Worm (Caenorhabditis elegans): ENCODE measurements around the gene srt-6.

srt-6 gene

ce11 chrV:7395359-7395758 is 13.3 kb downstream of the srt-6 start, which contains the start of gene srx-9:
Gene srx-9, minus strand, starts transcription at chrV:7395459.
- no peak for TF ChIP-seq lsy-12 (tag; optimal IDR thresholded peaks at IDR 0.05)
- no peak for TF ChIP-seq nhr-25 (tag; optimal IDR thresholded peaks at IDR 0.05)
- no peak for TF ChIP-seq egl-27 (tag; optimal IDR thresholded peaks at IDR 0.05)
- TF ChIP-seq elt-2 (tag; optimal IDR thresholded peaks at IDR 0.05): no peak
- no peak for TF ChIP-seq ceh-16 (tag; optimal IDR thresholded peaks at IDR 0.05)
- no peak for TF ChIP-seq lin-39 (tag; optimal IDR thresholded peaks at IDR 0.05)
- TF ChIP-seq aly-2 (tag; optimal IDR thresholded peaks at IDR 0.05): no peak
- no peak for TF ChIP-seq skn-1 (tag; optimal IDR thresholded peaks at IDR 0.05)
- TF ChIP-seq lin-15B (tag; optimal IDR thresholded peaks at IDR 0.05): no peak
- TF ChIP-seq ZK546.5 (tag; optimal IDR thresholded peaks at IDR 0.05): no peak
- TF ChIP-seq pha-4 (tag; optimal IDR thresholded peaks at IDR 0.05): no peak
- TF ChIP-seq zag-1 (tag; optimal IDR thresholded peaks at IDR 0.05): no peak
- TF ChIP-seq ceh-28 (tag; optimal IDR thresholded peaks at IDR 0.05): no peak
- TF ChIP-seq nhr-67 (tag; optimal IDR thresholded peaks at IDR 0.05): no peak
- no peak for TF ChIP-seq nhr-237 (tag; optimal IDR thresholded peaks at IDR 0.05)
- TF ChIP-seq nhr-23 (tag; optimal IDR thresholded peaks at IDR 0.05): no peak
- no peak for TF ChIP-seq snpc-4 (tag; optimal IDR thresholded peaks at IDR 0.05)
- TF ChIP-seq ceh-9 (tag; optimal IDR thresholded peaks at IDR 0.05): no peak
- no peak for TF ChIP-seq unc-62 (GFP tag; optimal IDR thresholded peaks at IDR 0.05)

- TF ChIP-seq elt-2 (tag; optimal IDR thresholded peaks at IDR 0.05): peak; percentile 60
- peak; percentile 48 for TF ChIP-seq pha-4 (tag; optimal IDR thresholded peaks at IDR 0.05)
- TF ChIP-seq pqm-1 (tag; optimal IDR thresholded peaks at IDR 0.05): peak; percentile 9
- no peak for TF ChIP-seq R02D3.7 (tag; optimal IDR thresholded peaks at IDR 0.05)
- TF ChIP-seq sea-2 (GFP tag; optimal IDR thresholded peaks at IDR 0.05): no peak
Measured at ce11 chrV:7391933-7392332, 16.7 kb downstream of the srt-6 start, which contains the start of gene fbxa-105. Gene fbxa-105, minus strand, starts transcription at chrV:7392029.

- TF ChIP-seq tbx-2 (tag; optimal IDR thresholded peaks at IDR 0.05): no peak
- TF ChIP-seq nhr-23 (tag; optimal IDR thresholded peaks at IDR 0.05): no peak
- no peak for TF ChIP-seq ama-1 (optimal IDR thresholded peaks at IDR 0.05)
Measured at ce11 chrV:7389771-7390170, 18.8 kb downstream of the srt-6 start, which contains the start of gene C02H6.1. Gene C02H6.1, minus strand, starts transcription at chrV:7389871.

- TF ChIP-seq nhr-237 (tag; optimal IDR thresholded peaks at IDR 0.05) (no peak), ceh-16 (tag; optimal IDR thresholded peaks at IDR 0.05) (no peak), nhr-77 (tag; optimal IDR thresholded peaks at IDR 0.05) (no peak), ceh-9 (tag; optimal IDR thresholded peaks at IDR 0.05) (no peak), skn-1 (tag; optimal IDR thresholded peaks at IDR 0.05) (no peak), ZK546.5 (tag; optimal IDR thresholded peaks at IDR 0.05) (no peak), eor-1 (tag; optimal IDR thresholded peaks at IDR 0.05) (no peak), nhr-76 (tag; optimal IDR thresholded peaks at IDR 0.05) (no peak), R02D3.7 (tag; optimal IDR thresholded peaks at IDR 0.05) (no peak), ztf-11 (tag; optimal IDR thresholded peaks at IDR 0.05) (no peak), nfya-1 (tag; optimal IDR thresholded peaks at IDR 0.05; ENCODE audit: insufficient read depth) (no peak), fos-1 (tag; optimal IDR thresholded peaks at IDR 0.05) (no peak), egl-27 (tag; optimal IDR thresholded peaks at IDR 0.05) (no peak), zag-1 (tag; optimal IDR thresholded peaks at IDR 0.05) (no peak), ceh-82 (tag; optimal IDR thresholded peaks at IDR 0.05) (no peak), mml-1 (tag; optimal IDR thresholded peaks at IDR 0.05) (no peak), lin-39 (tag; optimal IDR thresholded peaks at IDR 0.05) (no peak), lsy-12 (tag; optimal IDR thresholded peaks at IDR 0.05) (no peak)
Measured at ce11 chrV:7387755-7388154, 20.9 kb downstream of the srt-6 start, which contains the start of gene C02H6.3. Gene C02H6.3, minus strand, starts transcription at chrV:7387855.

- TF ChIP-seq ama-1 (optimal IDR thresholded peaks at IDR 0.05) (no peak), pha-4 (tag; optimal IDR thresholded peaks at IDR 0.05) (peak; percentile 1)
Measured at ce11 chrV:7386052-7386573, 22.5 kb downstream of the srt-6 start, which contains the start of gene srp-6. Gene srp-6, minus strand, starts transcription at chrV:7386102.

ce11 chrV:7381008-7381407 is 27.6 kb downstream of the srt-6 start, which contains the start of gene C03G6.17:
Gene C03G6.17, minus strand, starts transcription at chrV:7381108.
- no peak for TF ChIP-seq pqm-1 (tag; optimal IDR thresholded peaks at IDR 0.05)
- TF ChIP-seq sea-2 (GFP tag; optimal IDR thresholded peaks at IDR 0.05): no peak
- no peak for TF ChIP-seq unc-39 (tag; optimal IDR thresholded peaks at IDR 0.05)
- no peak for TF ChIP-seq fos-1 (tag; optimal IDR thresholded peaks at IDR 0.05)
- TF ChIP-seq nhr-28 (tag; optimal IDR thresholded peaks at IDR 0.05): no peak
